Worm (Caenorhabditis elegans): ENCODE results near the gene T27E4.5.

Gene T27E4.5

DNA sequence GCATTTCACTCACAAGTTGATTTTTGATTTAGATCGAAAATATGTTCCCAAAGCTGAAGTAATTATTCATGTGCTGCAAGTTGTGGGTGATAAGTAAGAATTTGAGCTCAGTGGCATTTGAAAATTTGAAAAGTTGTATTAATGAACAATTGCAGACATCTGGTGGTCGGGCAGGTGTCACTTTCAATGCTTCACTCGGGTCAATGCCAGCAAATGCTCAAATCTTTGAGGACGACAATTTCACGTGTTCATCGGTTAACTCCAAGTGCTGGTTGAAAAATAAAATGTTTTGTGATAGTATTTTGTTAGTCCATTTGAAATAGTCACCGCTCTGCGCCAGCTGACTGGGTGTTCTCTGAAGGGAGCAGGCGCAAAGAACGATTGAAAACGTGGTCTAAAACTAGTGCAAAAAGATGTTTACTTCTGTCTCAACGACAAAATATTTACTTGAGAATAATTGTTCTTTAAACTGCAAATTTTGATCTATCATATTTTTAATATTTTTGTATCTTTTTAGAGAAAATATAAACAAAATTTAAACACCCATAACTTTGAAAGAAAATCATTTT lies 24.6 kb upstream of the T27E4.5 start (continued):
- TF ChIP-seq K12H6.12 (tag; optimal IDR thresholded peaks at IDR 0.05), result peak; percentile 44
- 0 out of 2 replicates have a peak, but pooled peaks have one; percentile 18 for TF ChIP-seq B0336.3 (GFP tag; IDR thresholded peaks at IDR 0.05)
- peak; percentile 50 for TF ChIP-seq attf-5 (GFP tag; optimal IDR thresholded peaks at IDR 0.05)
- TF ChIP-seq sdz-38 (tag; optimal IDR thresholded peaks at IDR 0.05), result no peak
- TF ChIP-seq zim-3 (tag; optimal IDR thresholded peaks at IDR 0.05), result no peak
- TF ChIP-seq pha-4 (tag; optimal IDR thresholded peaks at IDR 0.05), result no peak
- no peak for TF ChIP-seq T26A5.8 (tag; optimal IDR thresholded peaks at IDR 0.05)
- TF ChIP-seq gei-17 (GFP tag; optimal IDR thresholded peaks at IDR 0.05), result no peak
- no peak for TF ChIP-seq snpc-4 (GFP tag; optimal IDR thresholded peaks at IDR 0.05)
- TF ChIP-seq snpc-4 (tag; optimal IDR thresholded peaks at IDR 0.05), result peak in 1 of 4 experiments; percentile 18
- no peak for TF ChIP-seq lag-1 (GFP tag; IDR thresholded peaks at IDR 0.05)
- TF ChIP-seq tlf-1 (GFP tag; optimal IDR thresholded peaks at IDR 0.05), result peak; percentile 27
- TF ChIP-seq sea-2 (GFP tag; IDR thresholded peaks at IDR 0.05), result no peak
- TF ChIP-seq rcor-1 (GFP tag; IDR thresholded peaks at IDR 0.05), result 0 out of 2 replicates have a peak, but pooled peaks have one; percentile 12
- no peak for TF ChIP-seq aptf-3 (GFP tag; IDR thresholded peaks at IDR 0.05)
- peak in 1 of 2 experiments; percentile 6 for TF ChIP-seq let-607 (tag; optimal IDR thresholded peaks at IDR 0.05)
- peak; percentile 33 for TF ChIP-seq chd-7 (tag; optimal IDR thresholded peaks at IDR 0.05)
- TF ChIP-seq ztf-3 (GFP tag; optimal IDR thresholded peaks at IDR 0.05), result no peak
- TF ChIP-seq let-526 (GFP tag; IDR thresholded peaks at IDR 0.05), result peak; percentile 41; the same call in 1 of the 2 replicates
- no peak for TF ChIP-seq xnd-1 (tag; optimal IDR thresholded peaks at IDR 0.05)
- no peak for TF ChIP-seq nfya-2 (GFP tag; IDR thresholded peaks at IDR 0.05)
- no peak for TF ChIP-seq cebp-2 (GFP tag; IDR thresholded peaks at IDR 0.05)
- no peak for TF ChIP-seq fkh-3 (tag; optimal IDR thresholded peaks at IDR 0.05)
- peak; percentile 47 for TF ChIP-seq tbp1 (GFP tag; optimal IDR thresholded peaks at IDR 0.05)
- TF ChIP-seq pbrm-1 (GFP tag; IDR thresholded peaks at IDR 0.05), result no peak
- no peak for TF ChIP-seq lin-26 (GFP tag; IDR thresholded peaks at IDR 0.05)
- no peak for TF ChIP-seq F10E7.11 (tag; optimal IDR thresholded peaks at IDR 0.05)

DNA sequence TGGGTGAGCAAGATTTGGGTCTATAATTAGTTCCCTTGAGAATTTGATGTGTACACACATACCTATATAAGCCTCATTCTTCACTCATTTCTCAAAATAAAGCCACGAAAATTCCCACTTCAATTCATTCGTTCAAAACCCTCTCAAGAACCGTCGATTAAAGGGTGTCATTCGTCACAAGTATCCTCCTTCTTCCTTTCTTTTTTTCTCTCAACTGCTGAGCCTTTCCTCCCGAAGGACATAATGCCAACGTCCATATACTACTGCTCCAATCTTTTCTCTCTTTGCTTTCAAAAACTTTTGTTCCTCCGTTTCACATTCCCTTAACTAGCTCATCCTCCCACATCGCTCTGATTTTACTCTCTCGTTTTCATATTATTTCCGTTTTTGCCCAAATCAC lies 22.6 kb upstream of the T27E4.5 start, which contains the start of gene T27E4.1:
Gene T27E4.1 (plus strand): TSS at position 137 of the 400 bp plus-strand sequence.
- TF ChIP-seq repo-1 (tag; optimal IDR thresholded peaks at IDR 0.05) (no peak), ceh-27 (GFP tag; optimal IDR thresholded peaks at IDR 0.05) (peak; percentile 9)

DNA sequence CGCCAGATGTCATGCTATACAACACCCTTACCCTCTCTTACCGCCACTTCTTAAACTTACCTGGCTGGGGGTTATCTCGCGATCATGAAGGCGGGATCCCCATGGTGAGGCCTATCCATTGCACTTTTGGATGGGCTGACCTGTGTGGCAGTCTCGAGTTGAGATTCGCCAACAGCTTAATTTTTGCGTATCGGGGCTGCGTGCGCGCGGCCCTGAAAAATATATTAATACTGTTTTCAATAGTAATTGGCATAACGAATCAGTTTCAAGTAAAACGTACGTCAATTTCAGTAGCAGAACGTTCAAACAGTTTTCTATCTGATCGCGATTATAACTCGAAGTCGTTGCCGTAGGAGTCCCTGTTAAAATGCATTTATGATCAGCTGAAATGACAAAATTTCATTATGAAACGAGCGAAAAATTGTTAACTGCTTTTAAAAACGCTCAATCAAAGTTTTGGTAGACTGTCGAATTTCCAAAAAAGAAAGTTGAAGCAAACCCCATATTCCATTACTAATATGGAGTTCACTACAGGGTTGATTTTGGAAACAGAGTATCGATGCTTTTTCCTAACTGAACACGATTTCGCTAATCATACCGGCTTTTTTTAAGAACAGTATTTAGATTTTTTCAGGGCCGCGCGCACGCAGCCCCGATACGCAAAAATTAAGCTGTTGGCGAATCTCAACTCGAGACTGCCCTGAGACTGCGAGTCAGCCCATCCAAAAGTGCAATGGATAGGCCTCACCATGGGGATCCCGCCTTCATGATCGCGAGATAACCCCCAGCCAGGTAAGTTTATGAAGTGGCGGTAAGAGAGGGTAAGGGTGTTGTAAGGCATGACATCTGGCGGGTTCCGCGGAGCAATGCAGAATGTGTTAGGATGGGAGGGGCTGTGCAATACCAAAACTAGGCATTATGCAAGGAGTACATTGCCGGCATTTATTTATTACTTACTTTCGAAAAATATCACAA lies 21.5 kb upstream of the T27E4.5 start:
- 0 out of 2 replicates have a peak, but pooled peaks have one; percentile 36 for TF ChIP-seq zfh-2 (GFP tag; conservative IDR thresholded peaks at IDR 0.05)
- TF ChIP-seq ekl-4 (GFP tag; IDR thresholded peaks at IDR 0.05), result peak; percentile 61; the same call in 1 of the 2 replicates
- peak; percentile 53 for TF ChIP-seq hmg-1.2 (GFP tag; IDR thresholded peaks at IDR 0.05)
- TF ChIP-seq ceh-100 (GFP tag; IDR thresholded peaks at IDR 0.05), result peak; percentile 16; the same call in 1 of the 2 replicates
- TF ChIP-seq hsf-1 (GFP tag; IDR thresholded peaks at IDR 0.05), result peak; percentile 58
- TF ChIP-seq snpc-1.1 (tag; optimal IDR thresholded peaks at IDR 0.05; ENCODE audit: insufficient read depth), result peak; percentile 79
- peak; percentile 43; the same call in 1 of the 2 replicates for TF ChIP-seq Y56A3A.18 (GFP tag; IDR thresholded peaks at IDR 0.05)
- TF ChIP-seq attf-6 (GFP tag; IDR thresholded peaks at IDR 0.05), result peak; percentile 77
- TF ChIP-seq madf-6 (GFP tag; IDR thresholded peaks at IDR 0.05), result peak; percentile 60
- TF ChIP-seq F49E8.2 (tag; optimal IDR thresholded peaks at IDR 0.05; ENCODE audit: insufficient read depth), result peak; percentile 2
- peak; percentile 81; the same call in 1 of the 2 replicates for TF ChIP-seq aptf-3 (GFP tag; IDR thresholded peaks at IDR 0.05)
- peak; percentile 39; the same call in 1 of the 2 replicates for TF ChIP-seq mcd-1 (GFP tag; IDR thresholded peaks at IDR 0.05)
- TF ChIP-seq snpc-4 (GFP tag; optimal IDR thresholded peaks at IDR 0.05), result peak; percentile 58
- peak in 3 of 4 experiments; percentile 53 to 79 (median 66) for TF ChIP-seq snpc-4 (tag; optimal IDR thresholded peaks at IDR 0.05)
- peak; percentile 11; the same call in 1 of the 2 replicates for TF ChIP-seq hmg-20 (GFP tag; IDR thresholded peaks at IDR 0.05)
- TF ChIP-seq rcor-1 (GFP tag; IDR thresholded peaks at IDR 0.05), result peak; percentile 54
- TF ChIP-seq hlh-12 (tag; optimal IDR thresholded peaks at IDR 0.05), result peak; percentile 30
- TF ChIP-seq bed-1 (GFP tag; IDR thresholded peaks at IDR 0.05), result 0 out of 2 replicates have a peak, but pooled peaks have one; percentile 62

Data from whole organism, young adult.